Worm (Caenorhabditis elegans) whole organism, L3 larva: ENCODE measurements around the gene F45E1.5.

ENCODE experiments used
- nhr-76 ChIP-seq: fragments of 150-350 bp; sonication (generic microtip); optimal IDR thresholded peaks from 5 replicates; lab custom pipeline; 2014; ENCODE audit warnings: missing biosample characterization, missing genetic modification characterization
- pha-4 ChIP-seq: fragments of 150-350 bp; optimal IDR thresholded peaks from 2 replicates; lab custom pipeline; 2014; ENCODE audit warnings: missing biosample characterization, missing genetic modification reagents, missing genetic modification characterization

ce11 chrX:8005967-8006366, 29.5 kb downstream of the F45E1.5 start:
- no peak for TF ChIP-seq pha-4 (tag; lab: Kevin White, UChicago)
- TF ChIP-seq nhr-76: no peak
